Worm (Caenorhabditis elegans): Measurements from ENCODE around the gene sel-11.

DNA sequence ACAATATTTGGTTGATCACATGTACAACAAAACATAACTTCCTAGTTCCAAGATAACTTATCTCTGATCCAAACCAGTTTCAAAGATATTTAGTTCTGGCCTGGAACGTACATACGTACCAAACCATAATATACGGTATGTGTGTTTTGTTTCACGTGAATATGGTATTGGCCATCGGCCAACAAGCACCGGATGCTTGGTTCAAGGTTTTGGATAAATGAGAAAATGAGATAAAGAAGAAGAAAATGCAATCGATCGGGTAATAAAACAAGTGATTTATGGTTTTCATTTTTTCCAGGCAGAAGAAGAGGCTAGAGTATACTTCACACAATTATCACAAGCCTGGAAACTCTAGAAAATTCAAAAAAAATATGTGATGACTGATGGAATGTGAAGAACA, 28.2 kb downstream of the sel-11 start:
- TF ChIP-seq flt-1 (GFP tag; IDR thresholded peaks at IDR 0.05) (no peak), tab-1 (GFP tag; IDR thresholded peaks at IDR 0.05) (no peak), ztf-29 (GFP tag; IDR thresholded peaks at IDR 0.05) (no peak), ztf-23 (GFP tag; IDR thresholded peaks at IDR 0.05) (no peak), klf-2 (GFP tag; conservative IDR thresholded peaks at IDR 0.05) (no peak), ref-1 (GFP tag; conservative IDR thresholded peaks at IDR 0.05) (no peak), med-1 (GFP tag; optimal IDR thresholded peaks at IDR 0.05; ENCODE audit: insufficient read depth) (no peak), cog-1 (tag; optimal IDR thresholded peaks at IDR 0.05) (no peak), T22C8.4 (GFP tag; IDR thresholded peaks at IDR 0.05) (no peak)
